Fruit fly (Drosophila melanogaster) whole organism, embryonic: ENCODE measurements around the gene Rpn12.

Source experiments
- Ada2b ChIP-seq: fragments of 200-800 bp; sonication (Bioruptor generic); IDR thresholded peaks from 2 replicates; pipeline ENCODE4 v1.3.6; 2022; ENCODE audit warnings: missing biosample characterization, missing genetic modification characterization
- Bgb ChIP-seq: fragments of 200-800 bp; sonication (Bioruptor generic); IDR thresholded peaks from 2 replicates; pipeline ENCODE4 v1.3.6; 2022; ENCODE audit warnings: missing biosample characterization, missing genetic modification characterization; ENCODE audit not compliant: partially characterized antibody
- Bteb2 ChIP-seq: fragments of 200-800 bp; sonication (Bioruptor generic); optimal IDR thresholded peaks from 2 replicates; lab custom pipeline; 2016; ENCODE audit warnings: missing biosample characterization, missing genetic modification characterization
- CG10979 ChIP-seq: fragments of 200-800 bp; sonication (Bioruptor generic); optimal IDR thresholded peaks from 2 replicates; lab custom pipeline; 2018; ENCODE audit warnings: missing biosample characterization, mild to moderate bottlenecking, missing genetic modification characterization, moderate library complexity
- CG11093 ChIP-seq: fragments of 200-800 bp; sonication (Bioruptor generic); IDR thresholded peaks from 3 replicates; pipeline ENCODE4 v1.3.6; 2022; ENCODE audit warnings: missing biosample characterization, missing genetic modification characterization
- CG11398 ChIP-seq: fragments of 200-800 bp; sonication (Bioruptor generic); optimal IDR thresholded peaks from 2 replicates; lab custom pipeline; 2016; ENCODE audit warnings: missing biosample characterization, missing genetic modification characterization
- CG11456 ChIP-seq: fragments of 200-800 bp; sonication (Bioruptor generic); IDR thresholded peaks from 3 replicates; pipeline ENCODE4 v1.3.6; 2022; ENCODE audit warnings: missing biosample characterization, missing genetic modification characterization
- CG14014 ChIP-seq: fragments of 200-800 bp; sonication (Bioruptor generic); IDR thresholded peaks from 2 replicates; pipeline ENCODE4 v1.3.6; 2022; ENCODE audit warnings: missing biosample characterization, missing genetic modification characterization
- CG15011 ChIP-seq: fragments of 200-800 bp; sonication (Bioruptor generic); optimal IDR thresholded peaks from 3 replicates; lab custom pipeline; 2018; ENCODE audit warnings: missing biosample characterization, mild to moderate bottlenecking, missing genetic modification characterization
- CG17385 ChIP-seq: fragments of 200-800 bp; sonication (Bioruptor generic); optimal IDR thresholded peaks from 3 replicates; lab custom pipeline; 2018; ENCODE audit warnings: missing biosample characterization, mild to moderate bottlenecking, missing genetic modification characterization
- CG18262 ChIP-seq: fragments of 200-800 bp; optimal IDR thresholded peaks from 3 replicates; lab custom pipeline; 2019; ENCODE audit warnings: missing biosample characterization, mild to moderate bottlenecking, missing genetic modification characterization, moderate library complexity
- CG32772 ChIP-seq: fragments of 200-800 bp; sonication (Bioruptor generic); IDR thresholded peaks from 2 replicates; pipeline ENCODE4 v1.3.6; 2022; ENCODE audit warnings: missing biosample characterization, missing genetic modification characterization
- CG42726 ChIP-seq: fragments of 200-800 bp; sonication (Bioruptor generic); IDR thresholded peaks from 2 replicates; pipeline ENCODE4 v1.3.6; 2022; ENCODE audit warnings: missing biosample characterization, missing genetic modification characterization; ENCODE audit not compliant: partially characterized antibody
- CG4617 ChIP-seq: fragments of 200-800 bp; sonication (Bioruptor generic); optimal IDR thresholded peaks from 3 replicates; lab custom pipeline; 2016; ENCODE audit warnings: missing biosample characterization, missing genetic modification characterization, borderline replicate concordance
- CG4730 ChIP-seq: fragments of 200-800 bp; sonication (Bioruptor generic); IDR thresholded peaks from 2 replicates; pipeline ENCODE4 v1.3.6; 2022; ENCODE audit warnings: missing biosample characterization, missing genetic modification characterization
- CG7556 ChIP-seq: fragments of 200-800 bp; sonication (Bioruptor generic); optimal IDR thresholded peaks from 2 replicates; lab custom pipeline; 2017; ENCODE audit warnings: missing biosample characterization, mild to moderate bottlenecking, missing genetic modification characterization
- CG7963 ChIP-seq: fragments of 200-800 bp; sonication (Bioruptor generic); IDR thresholded peaks from 3 replicates; pipeline ENCODE4 v1.3.6; 2022; ENCODE audit warnings: missing biosample characterization, missing genetic modification characterization; ENCODE audit not compliant: partially characterized antibody
- CG9727 ChIP-seq: fragments of 200-800 bp; sonication (Bioruptor generic); optimal IDR thresholded peaks from 3 replicates; lab custom pipeline; 2017; ENCODE audit warnings: missing biosample characterization, mild to moderate bottlenecking, missing genetic modification characterization
- CG9817 ChIP-seq: fragments of 200-800 bp; sonication (Bioruptor generic); optimal IDR thresholded peaks from 2 replicates; lab custom pipeline; 2018; ENCODE audit warnings: missing biosample characterization, mild to moderate bottlenecking, missing genetic modification characterization, moderate library complexity
- CG9932 ChIP-seq: fragments of 200-800 bp; sonication (Bioruptor generic); IDR thresholded peaks from 2 replicates; pipeline ENCODE4 v1.3.6; 2022; ENCODE audit warnings: missing biosample characterization, missing genetic modification characterization
- D19B ChIP-seq: fragments of 200-800 bp; sonication (Bioruptor generic); optimal IDR thresholded peaks from 2 replicates; lab custom pipeline; 2017; ENCODE audit warnings: missing biosample characterization, mild to moderate bottlenecking, missing genetic modification characterization
- Doc3 ChIP-seq: fragments of 200-800 bp; sonication (Bioruptor generic); IDR thresholded peaks from 3 replicates; pipeline ENCODE4 v1.3.6; 2022; ENCODE audit warnings: missing biosample characterization, missing genetic modification characterization; ENCODE audit not compliant: partially characterized antibody
- Dref ChIP-seq: fragments of 200-800 bp; sonication (Bioruptor generic); IDR thresholded peaks from 2 replicates; pipeline ENCODE4 v1.3.6; 2022; ENCODE audit warnings: missing biosample characterization, missing genetic modification characterization
- HHEX ChIP-seq: fragments of 200-800 bp; sonication (Bioruptor generic); optimal IDR thresholded peaks from 3 replicates; lab custom pipeline; 2017; ENCODE audit warnings: missing biosample characterization, mild to moderate bottlenecking, missing genetic modification characterization, missing genetic modification reagents
- HLH54F ChIP-seq: fragments of 200-800 bp; sonication (Bioruptor generic); optimal IDR thresholded peaks from 3 replicates; lab custom pipeline; 2016; ENCODE audit warnings: missing biosample characterization, missing genetic modification characterization
- Hmr ChIP-seq: fragments of 200-800 bp; sonication (Bioruptor generic); optimal IDR thresholded peaks from 3 replicates; lab custom pipeline; 2017; ENCODE audit warnings: mild to moderate bottlenecking, missing biosample characterization, missing genetic modification reagents, missing genetic modification characterization
- Hr51 ChIP-seq, 2 experiments: fragments of 200-800 bp; sonication (Bioruptor generic); optimal IDR thresholded peaks; 2 replicates in 1 of 2; 3 replicates in 1 of 2; lab custom pipeline; 2016 to 2018; ENCODE audit warnings: missing biosample characterization in 2 of 2, missing genetic modification characterization in 2 of 2, mild to moderate bottlenecking in 1 of 2, moderate library complexity in 1 of 2
- Med ChIP-seq: fragments of 200-800 bp; sonication (Bioruptor generic); peaks from one replicate; lab custom pipeline; 2016; ENCODE audit warnings: missing biosample characterization, missing genetic modification characterization, mild to moderate bottlenecking, inconsistent platforms, moderate library complexity
- Pdp1 ChIP-seq, 2 experiments: fragments of 200-800 bp; sonication (Bioruptor generic); optimal IDR thresholded peaks; 3 replicates each; lab custom pipeline; 2016; ENCODE audit warnings: missing biosample characterization in 2 of 2, missing genetic modification characterization in 2 of 2, mild to moderate bottlenecking in 1 of 2, moderate library complexity in 1 of 2
- Poxn ChIP-seq: fragments of 200-800 bp; sonication (Bioruptor generic); IDR thresholded peaks from 2 replicates; pipeline ENCODE4 v1.3.6; 2022; ENCODE audit warnings: missing biosample characterization, missing genetic modification characterization
- Six4 ChIP-seq: fragments of 200-800 bp; sonication (Bioruptor generic); optimal IDR thresholded peaks from 2 replicates; lab custom pipeline; 2016; ENCODE audit warnings: missing biosample characterization, missing genetic modification characterization
- Usf ChIP-seq: fragments of 200-800 bp; sonication (Bioruptor generic); optimal IDR thresholded peaks from 2 replicates; lab custom pipeline; 2017; ENCODE audit warnings: missing genotype, missing biosample characterization, missing genetic modification characterization
- cg ChIP-seq: fragments of 200-800 bp; sonication (Bioruptor generic); optimal IDR thresholded peaks from 3 replicates; lab custom pipeline; 2019; ENCODE audit warnings: missing biosample characterization, mild to moderate bottlenecking, missing genetic modification characterization, moderate library complexity
- gcm ChIP-seq: fragments of 200-800 bp; sonication (Bioruptor generic); optimal IDR thresholded peaks from 2 replicates; lab custom pipeline; 2019; ENCODE audit warnings: missing biosample characterization, mild to moderate bottlenecking, missing genetic modification characterization, moderate library complexity
- ham ChIP-seq: fragments of 200-800 bp; sonication (Bioruptor generic); IDR thresholded peaks from 2 replicates; pipeline ENCODE4 v1.3.6; 2022; ENCODE audit warnings: missing biosample characterization, missing genetic modification characterization
- inv ChIP-seq: fragments of 200-800 bp; sonication (Bioruptor generic); IDR thresholded peaks from 2 replicates; pipeline ENCODE4 v1.3.6; 2022; ENCODE audit warnings: missing biosample characterization, missing genetic modification characterization; ENCODE audit not compliant: partially characterized antibody
- lab ChIP-seq: fragments of 200-800 bp; sonication (Bioruptor generic); optimal IDR thresholded peaks from 3 replicates; lab custom pipeline; 2017; ENCODE audit warnings: missing biosample characterization, missing genetic modification characterization, mild to moderate bottlenecking, moderate library complexity, missing genetic modification reagents
- lbe ChIP-seq: fragments of 200-800 bp; sonication (Bioruptor generic); optimal IDR thresholded peaks from 2 replicates; lab custom pipeline; 2016; ENCODE audit warnings: missing biosample characterization, mild to moderate bottlenecking, missing genetic modification characterization
- pho ChIP-seq: fragments of 200-800 bp; sonication (Bioruptor generic); optimal IDR thresholded peaks from 2 replicates; lab custom pipeline; 2016; ENCODE audit warnings: missing biosample characterization, missing genetic modification characterization
- phol ChIP-seq: fragments of 200-800 bp; sonication (Bioruptor generic); optimal IDR thresholded peaks from 3 replicates; lab custom pipeline; 2018; ENCODE audit warnings: missing biosample characterization, mild to moderate bottlenecking, missing genetic modification characterization, moderate library complexity
- pnt ChIP-seq: fragments of 200-800 bp; sonication (Bioruptor generic); optimal IDR thresholded peaks from 3 replicates; lab custom pipeline; 2016; ENCODE audit warnings: missing biosample characterization, missing genetic modification characterization
- sd ChIP-seq: fragments of 200-800 bp; sonication (Bioruptor generic); optimal IDR thresholded peaks from 3 replicates; lab custom pipeline; 2018; ENCODE audit warnings: missing biosample characterization, mild to moderate bottlenecking, missing genetic modification characterization, moderate library complexity
- sens ChIP-seq: fragments of 200-800 bp; sonication (Bioruptor generic); peaks from one replicate; lab custom pipeline; 2016; ENCODE audit warnings: missing biosample characterization, missing genetic modification characterization
- seq ChIP-seq: fragments of 200-800 bp; sonication (Bioruptor generic); IDR thresholded peaks from 2 replicates; pipeline ENCODE4 v1.3.6; 2022; ENCODE audit warnings: missing biosample characterization, missing genetic modification characterization
- sisA ChIP-seq: fragments of 200-800 bp; sonication (Bioruptor generic); IDR thresholded peaks from 2 replicates; pipeline ENCODE4 v1.3.6; 2022; ENCODE audit warnings: missing biosample characterization, missing genetic modification characterization
- sug ChIP-seq: fragments of 200-800 bp; optimal IDR thresholded peaks from 2 replicates; lab custom pipeline; 2019; ENCODE audit warnings: missing biosample characterization, mild to moderate bottlenecking, missing genetic modification characterization, moderate library complexity
- tin ChIP-seq: fragments of 200-800 bp; sonication (Bioruptor generic); optimal IDR thresholded peaks from 3 replicates; lab custom pipeline; 2016; ENCODE audit warnings: missing biosample characterization, missing genetic modification characterization
- vfl ChIP-seq: fragments of 200-800 bp; sonication (Bioruptor generic); optimal IDR thresholded peaks from 2 replicates; lab custom pipeline; 2016; ENCODE audit warnings: missing biosample characterization, missing genetic modification characterization
- zen2 ChIP-seq: fragments of 200-800 bp; sonication (Bioruptor generic); IDR thresholded peaks from 3 replicates; pipeline ENCODE4 v1.3.6; 2022; ENCODE audit warnings: missing biosample characterization, missing genetic modification characterization; ENCODE audit not compliant: partially characterized antibody

The Rpn12 gene

dm6 chr3L:16581201-16581705 lies 1.6 kb upstream of the Rpn12 start, which contains the start of gene Smn (continued):
- TF ChIP-seq CG15011 (GFP tag; lab: Kevin White, UChicago), result no peak
- TF ChIP-seq ham (GFP tag; lab: Robert Waterston, UW), result no peak
- TF ChIP-seq tin, result peak; percentile 44
- peak; percentile 5 to 50 for TF ChIP-seq Pdp1 (GFP tag; optimal IDR thresholded peaks at IDR 0.05; lab: Kevin White, UChicago)
- peak; percentile 58 for TF ChIP-seq CG17385 (GFP tag; lab: Kevin White, UChicago)
- no peak for TF ChIP-seq CG11456
- no peak for TF ChIP-seq HHEX (GFP tag; lab: Kevin White, UChicago)
- TF ChIP-seq phol, result peak; percentile 59
- no peak for TF ChIP-seq cg (GFP tag; lab: Kevin White, UChicago)
- peak; percentile 58 for TF ChIP-seq pho (GFP tag; lab: Kevin White, UChicago)
- TF ChIP-seq CG4617 (GFP tag; lab: Kevin White, UChicago), result peak; percentile 43
- peak; percentile 15 for TF ChIP-seq vfl (GFP tag; lab: Kevin White, UChicago)
- no peak for TF ChIP-seq gcm (GFP tag; lab: Kevin White, UChicago)
- TF ChIP-seq Med (GFP tag; lab: Kevin White, UChicago), result peak; percentile 88
- TF ChIP-seq Hr51 (GFP tag; optimal IDR thresholded peaks at IDR 0.05; lab: Kevin White, UChicago), result peak; percentile 18 to 52
- peak; percentile 18 for TF ChIP-seq CG10979 (tag; lab: Kevin White, UChicago)
- TF ChIP-seq Usf (GFP tag; lab: Kevin White, UChicago), result no peak
- TF ChIP-seq Hmr (GFP tag; lab: Kevin White, UChicago), result peak; percentile 51
- TF ChIP-seq CG9727 (GFP tag; lab: Kevin White, UChicago), result peak; percentile 44
- TF ChIP-seq seq (GFP tag; lab: Robert Waterston, UW), result no peak
- TF ChIP-seq sens (GFP tag; lab: Kevin White, UChicago), result peak; percentile 90
- TF ChIP-seq CG7556 (GFP tag; lab: Kevin White, UChicago), result peak; percentile 26
- TF ChIP-seq CG32772, result no peak
- TF ChIP-seq HLH54F (GFP tag; lab: Kevin White, UChicago), result peak; percentile 60
- peak; percentile 15; the same call in 1 of the 2 replicates for TF ChIP-seq Ada2b (GFP tag; lab: Robert Waterston, UW)
- peak; percentile 61; the same call in 1 of the 2 replicates for TF ChIP-seq CG42726
- no peak for TF ChIP-seq CG4730 (GFP tag; lab: Robert Waterston, UW)
- peak; percentile 71 for TF ChIP-seq CG9932 (GFP tag; lab: Robert Waterston, UW)
- peak; percentile 80 for TF ChIP-seq inv (GFP tag; lab: Robert Waterston, UW)
- peak; percentile 65 for TF ChIP-seq Dref (GFP tag; lab: Robert Waterston, UW)
- peak; percentile 64; the same call in 2 of the 3 replicates for TF ChIP-seq CG7963 (GFP tag; lab: Robert Waterston, UW)
- peak; percentile 46; the same call in 1 of the 2 replicates for TF ChIP-seq Poxn
- TF ChIP-seq sisA (GFP tag; lab: Robert Waterston, UW), result 0 out of 2 replicates have a peak, but pooled peaks have one; percentile 11
- peak; percentile 81 for TF ChIP-seq Doc3
- TF ChIP-seq sd (tag; lab: Kevin White, UChicago), result peak; percentile 26
- peak; percentile 37 for TF ChIP-seq Bteb2 (GFP tag; lab: Kevin White, UChicago)
- 0 out of 3 replicates have a peak, but pooled peaks have one; percentile 13 for TF ChIP-seq CG11093 (GFP tag; lab: Robert Waterston, UW)
- no peak for TF ChIP-seq D19B (GFP tag; lab: Kevin White, UChicago)
- TF ChIP-seq zen2 (GFP tag; lab: Robert Waterston, UW), result peak; percentile 70; the same call in 2 of the 3 replicates
- no peak for TF ChIP-seq CG11398 (GFP tag; lab: Kevin White, UChicago)
- peak; percentile 56 for TF ChIP-seq CG9817 (tag; lab: Kevin White, UChicago)
- TF ChIP-seq Six4 (GFP tag; lab: Kevin White, UChicago), result no peak
- TF ChIP-seq CG14014 (GFP tag; lab: Robert Waterston, UW), result no peak
- TF ChIP-seq lbe (GFP tag; lab: Kevin White, UChicago), result peak; percentile 61
- peak; percentile 70 for TF ChIP-seq Bgb (GFP tag; lab: Robert Waterston, UW)
- TF ChIP-seq CG18262 (tag; lab: Kevin White, UChicago), result peak; percentile 36
- peak; percentile 58 for TF ChIP-seq sug (tag; lab: Kevin White, UChicago)
- no peak for TF ChIP-seq pnt (GFP tag; lab: Kevin White, UChicago)
- peak; percentile 53 for TF ChIP-seq lab
